Worm (Caenorhabditis elegans): ENCODE data around the gene gdi-1.

The gdi-1 gene

DNA sequence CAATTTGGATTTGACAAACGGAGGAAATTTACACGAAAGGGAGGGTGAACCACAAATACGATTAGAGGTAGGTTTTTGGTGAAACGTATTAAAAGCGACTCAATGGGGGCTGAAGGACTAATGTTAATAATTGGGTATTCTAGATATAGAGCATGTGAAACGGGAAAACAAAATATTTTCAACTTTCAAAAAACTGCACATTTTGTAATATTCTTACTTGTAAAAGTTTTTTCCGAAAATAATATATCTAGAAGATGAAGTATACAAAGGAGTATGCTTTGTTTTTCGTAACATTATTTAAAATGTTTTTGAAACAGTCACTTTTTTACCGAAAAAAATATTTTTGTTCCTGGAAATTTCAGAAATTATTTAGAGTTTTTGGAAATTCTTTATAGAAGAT, 50.8 kb downstream of the gdi-1 start (continued):
- TF ChIP-seq let-607 (tag; optimal IDR thresholded peaks at IDR 0.05) (no peak), lin-26 (GFP tag; IDR thresholded peaks at IDR 0.05) (no peak), rpc-1 (optimal IDR thresholded peaks at IDR 0.05) (no peak), rpc-1 (tag; optimal IDR thresholded peaks at IDR 0.05) (no peak), rcor-1 (GFP tag; IDR thresholded peaks at IDR 0.05) (no peak)

Data from whole organism, young adult.